Worm (Caenorhabditis elegans): ENCODE data around the gene nduc-2.

DNA sequence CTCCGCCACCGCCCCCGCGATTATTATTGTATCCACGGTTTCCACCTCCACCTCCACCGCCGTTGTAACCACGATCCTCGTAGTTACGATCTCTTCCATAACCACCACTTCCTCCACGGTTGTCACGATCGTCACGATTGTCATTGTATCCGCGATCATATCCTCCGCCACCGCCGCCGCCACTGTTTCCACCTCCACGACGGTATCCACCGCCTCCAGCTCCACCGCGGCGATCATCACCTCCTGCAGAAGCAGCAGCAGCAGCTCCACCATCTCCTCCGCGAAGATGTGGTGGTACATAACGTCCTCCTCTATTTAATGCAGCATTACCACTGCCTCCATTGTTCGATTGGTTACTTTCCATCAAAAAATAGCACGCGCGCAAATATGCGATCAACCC, 8.0 kb upstream of the nduc-2 start, which contains the start of gene laf-1:
- TF ChIP-seq him-1 (tag; optimal IDR thresholded peaks at IDR 0.05) (no peak), W03F9.2 (tag; optimal IDR thresholded peaks at IDR 0.05) (no peak)

All from whole organism, L4/young adult.